Worm (Caenorhabditis elegans) whole organism, L1 larva: ENCODE measurements around the gene hpo-18.

ENCODE experiments used
- alr-1 ChIP-seq: fragments of 200-800 bp; sonication (Bioruptor generic); optimal IDR thresholded peaks from 2 replicates; lab custom pipeline; 2018; ENCODE audit warnings: borderline replicate concordance, mild to moderate bottlenecking, missing genetic modification characterization, missing compliant biosample characterization
- aly-2 ChIP-seq: fragments of 150-350 bp; optimal IDR thresholded peaks from 2 replicates; lab custom pipeline; 2014; ENCODE audit warnings: missing biosample characterization, missing genetic modification characterization
- ceh-82 ChIP-seq, 3 experiments: fragments of 150-350 bp in 1 of 3; sonication (generic microtip) in 2 of 3; optimal IDR thresholded peaks; 2 replicates each; lab custom pipeline; 2014 to 2017; ENCODE audit warnings: missing biosample characterization in 3 of 3, missing genetic modification characterization in 3 of 3
- egl-13 ChIP-seq: sonication (generic microtip); optimal IDR thresholded peaks from 2 replicates; lab custom pipeline; 2016; ENCODE audit warnings: missing genotype, missing genetic modification reagents, missing genetic modification characterization, missing compliant biosample characterization
- lin-39 ChIP-seq: fragments of 150-350 bp; optimal IDR thresholded peaks from 2 replicates; lab custom pipeline; 2014; ENCODE audit warnings: missing biosample characterization, missing genetic modification reagents, missing genetic modification characterization
- lsy-2 ChIP-seq, 2 experiments: fragments of 150-350 bp; optimal IDR thresholded peaks; 2 replicates each; lab custom pipeline; 2014; ENCODE audit warnings: missing biosample characterization in 2 of 2, missing genetic modification characterization in 2 of 2
- mab-9 ChIP-seq: fragments of 200-800 bp; sonication (Bioruptor generic); IDR thresholded peaks from 2 replicates; pipeline ENCODE4 v1.3.6; 2022; ENCODE audit warnings: missing genetic modification reagents, missing genetic modification characterization, missing compliant biosample characterization
- nhr-12 ChIP-seq: sonication (generic microtip); optimal IDR thresholded peaks from 2 replicates; lab custom pipeline; 2017; ENCODE audit warnings: missing biosample characterization, missing genetic modification characterization
- nhr-237 ChIP-seq: fragments of 150-350 bp; optimal IDR thresholded peaks from 2 replicates; lab custom pipeline; 2014; ENCODE audit warnings: missing biosample characterization, missing genetic modification characterization
- nhr-28 ChIP-seq: fragments of 150-350 bp; optimal IDR thresholded peaks from 2 replicates; lab custom pipeline; 2014; ENCODE audit warnings: missing biosample characterization, missing genetic modification characterization
- pqm-1 ChIP-seq: sonication (generic microtip); optimal IDR thresholded peaks from 3 replicates; lab custom pipeline; 2017; ENCODE audit warnings: missing biosample characterization, missing genetic modification characterization
- unc-62 ChIP-seq: fragments of 150-350 bp; optimal IDR thresholded peaks from 2 replicates; lab custom pipeline; 2014; ENCODE audit warnings: missing biosample characterization, missing genetic modification reagents, missing genetic modification characterization
- zag-1 ChIP-seq: fragments of 150-350 bp; optimal IDR thresholded peaks from 2 replicates; lab custom pipeline; 2014; ENCODE audit warnings: missing biosample characterization, missing genetic modification characterization

ce11 chrV:4373656-4374055 lies 27.4 kb upstream of the hpo-18 start:
- TF ChIP-seq aly-2: no peak
- no peak for TF ChIP-seq ceh-82 (tag; optimal IDR thresholded peaks at IDR 0.05; lab: Kevin White, UChicago)
- no peak for TF ChIP-seq unc-62 (GFP tag; lab: Kevin White, UChicago)
- no peak for TF ChIP-seq lin-39 (tag; lab: Kevin White, UChicago)
- no peak for TF ChIP-seq mab-9 (GFP tag; lab: Robert Waterston, UW)
- TF ChIP-seq nhr-28 (tag; lab: Kevin White, UChicago): no peak
- TF ChIP-seq egl-13: no peak
- no peak for TF ChIP-seq nhr-12 (tag; lab: Kevin White, UChicago)
- no peak for TF ChIP-seq zag-1 (tag; lab: Kevin White, UChicago)
- no peak for TF ChIP-seq pqm-1
- TF ChIP-seq nhr-237 (tag; lab: Kevin White, UChicago): no peak
- no peak for TF ChIP-seq lsy-2 (tag; optimal IDR thresholded peaks at IDR 0.05; lab: Kevin White, UChicago)
- no peak for TF ChIP-seq alr-1 (tag; lab: Kevin White, UChicago)
